Fruit fly (Drosophila melanogaster): ENCODE measurements around the gene msn.
A peak's percentile ranks its signal among the peaks of the same experiment; 100 is the strongest.

msn gene

dm6 chr3L:2588306-2588705, 2.0 kb upstream of the msn start:
- TF ChIP-seq CG32264 (GFP tag; optimal IDR thresholded peaks at IDR 0.05) (no peak), Mio (GFP tag; optimal IDR thresholded peaks at IDR 0.05) (no peak), fru (GFP tag; optimal IDR thresholded peaks at IDR 0.05) (no peak), Rel (GFP tag; optimal IDR thresholded peaks at IDR 0.05) (no peak), Rel (tag; optimal IDR thresholded peaks at IDR 0.05) (no peak), Vsx2 (GFP tag; optimal IDR thresholded peaks at IDR 0.05; ENCODE audit: partially characterized antibody) (no peak), Hr83 (GFP tag; optimal IDR thresholded peaks at IDR 0.05; ENCODE audit: poor library complexity, severe bottlenecking) (no peak)

- no peak for TF ChIP-seq brk (GFP tag; optimal IDR thresholded peaks at IDR 0.05)
These were observed 1.2 kb upstream of the msn start for dm6 chr3L:2587562-2587918.

- TF ChIP-seq HLH106 (tag; optimal IDR thresholded peaks at IDR 0.05) (peak; percentile 71), sv (GFP tag; optimal IDR thresholded peaks at IDR 0.05) (peak; percentile 65), Hr78 (GFP tag; optimal IDR thresholded peaks at IDR 0.05) (no peak), usp (GFP tag; optimal IDR thresholded peaks at IDR 0.05) (no peak), Hnf4 (GFP tag; optimal IDR thresholded peaks at IDR 0.05) (peak; percentile 51), dsf (GFP tag; optimal IDR thresholded peaks at IDR 0.05; ENCODE audit: borderline replicate concordance) (peak; percentile 13), Vsx2 (GFP tag; optimal IDR thresholded peaks at IDR 0.05; ENCODE audit: partially characterized antibody) (no peak), CrebA (GFP tag; optimal IDR thresholded peaks at IDR 0.05; ENCODE audit: borderline replicate concordance) (no peak), N (GFP tag; optimal IDR thresholded peaks at IDR 0.05) (peak; percentile 28), lola (GFP tag; optimal IDR thresholded peaks at IDR 0.05) (no peak), CG9705 (GFP tag; optimal IDR thresholded peaks at IDR 0.05) (peak; percentile 84), rgr (GFP tag; optimal IDR thresholded peaks at IDR 0.05) (peak; percentile 82), Mio (GFP tag; optimal IDR thresholded peaks at IDR 0.05) (peak; percentile 33), foxo (GFP tag; optimal IDR thresholded peaks at IDR 0.05) (peak in 1 of 2 experiments; percentile 63), woc (GFP tag; optimal IDR thresholded peaks at IDR 0.05) (peak; percentile 60), OdsH (GFP tag; optimal IDR thresholded peaks at IDR 0.05) (peak; percentile 40), dmrt93B (GFP tag; optimal IDR thresholded peaks at IDR 0.05) (peak; percentile 85), Myc (optimal IDR thresholded peaks at IDR 0.05) (peak; percentile 29), psq (GFP tag; optimal IDR thresholded peaks at IDR 0.05) (peak; percentile 55), Dif (GFP tag; optimal IDR thresholded peaks at IDR 0.05; ENCODE audit: partially characterized antibody) (no peak), Dfd (GFP tag; optimal IDR thresholded peaks at IDR 0.05) (no peak), pan (optimal IDR thresholded peaks at IDR 0.05) (no peak), fru (GFP tag; optimal IDR thresholded peaks at IDR 0.05) (peak; percentile 49), br (GFP tag; optimal IDR thresholded peaks at IDR 0.05) (peak; percentile 53), jim (GFP tag; optimal IDR thresholded peaks at IDR 0.05) (no peak), Hr83 (GFP tag; optimal IDR thresholded peaks at IDR 0.05; ENCODE audit: poor library complexity, severe bottlenecking) (peak; percentile 95), Abd-B (GFP tag; optimal IDR thresholded peaks at IDR 0.05) (no peak), CG32264 (GFP tag; optimal IDR thresholded peaks at IDR 0.05) (no peak), Sp1 (GFP tag; optimal IDR thresholded peaks at IDR 0.05) (peak; percentile 85), tai (GFP tag; optimal IDR thresholded peaks at IDR 0.05) (no peak), Rel (GFP tag; optimal IDR thresholded peaks at IDR 0.05) (no peak), Rel (tag; optimal IDR thresholded peaks at IDR 0.05) (peak; percentile 41), dl (GFP tag; optimal IDR thresholded peaks at IDR 0.05; ENCODE audit: insufficient read depth in 1 of 2, partially characterized antibody in 2 of 2) (no peak), h (GFP tag; optimal IDR thresholded peaks at IDR 0.05) (peak; percentile 55), ey (GFP tag; optimal IDR thresholded peaks at IDR 0.05) (peak; percentile 28), sage (GFP tag; optimal IDR thresholded peaks at IDR 0.05) (peak; percentile 46), brk (GFP tag; optimal IDR thresholded peaks at IDR 0.05) (peak; percentile 32), GATAd (GFP tag; optimal IDR thresholded peaks at IDR 0.05) (no peak), Jra (GFP tag; optimal IDR thresholded peaks at IDR 0.05) (peak; percentile 22)
These were observed 643 bp upstream of the msn start, which contains the start of gene RpL8 for dm6 chr3L:2586804-2587561. Gene RpL8 (plus strand): TSS chr3L:2587456.

All from whole organism, wandering third instar larva.